Worm (Caenorhabditis elegans) whole organism, L4/young adult: ENCODE results near the gene ptp-2.
"Not testable (repeated sequence)": the region's sequence is repeated elsewhere in the genome, so short reads cannot be mapped to it uniquely, and the experiment has no call there.

Source experiments
- W03F9.2 ChIP-seq: fragments of 150-350 bp; optimal IDR thresholded peaks from 2 replicates; lab custom pipeline; 2014; ENCODE audit warnings: missing biosample characterization, missing genetic modification characterization
- dao-5 ChIP-seq: sonication (generic microtip); optimal IDR thresholded peaks from 2 replicates; lab custom pipeline; 2016; ENCODE audit warnings: missing genotype, missing genetic modification characterization, moderate library complexity, missing compliant biosample characterization
- him-1 ChIP-seq: sonication (generic microtip); optimal IDR thresholded peaks from 2 replicates; lab custom pipeline; 2016; ENCODE audit warnings: missing genotype, missing genetic modification reagents, missing genetic modification characterization, missing compliant biosample characterization

The ptp-2 gene

DNA sequence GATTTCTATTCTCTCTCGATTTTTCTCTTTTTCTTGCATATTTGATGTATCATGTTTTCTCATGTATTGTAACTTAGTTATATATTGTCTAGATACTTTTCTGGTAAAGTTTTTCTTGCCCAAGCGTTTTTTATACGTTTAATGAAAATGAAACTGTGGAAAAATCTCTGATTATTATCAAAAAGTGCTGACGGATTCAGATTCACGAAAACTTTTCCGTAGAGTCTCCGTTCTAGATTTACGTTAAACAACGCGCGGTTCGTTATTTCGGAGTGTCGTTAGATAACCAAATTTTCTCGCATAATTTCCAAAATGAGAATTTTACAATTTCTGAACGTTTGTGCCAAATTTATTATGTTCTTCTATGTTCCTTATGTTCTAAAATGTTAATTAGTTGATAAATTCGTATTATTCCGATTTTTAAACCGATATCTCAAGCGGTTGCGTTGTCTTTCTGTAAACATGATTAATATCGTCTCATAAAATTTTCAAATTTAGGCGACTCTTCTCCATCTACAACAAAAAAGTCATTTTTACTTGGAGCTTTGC, at the start of gene ptp-2:
ptp-2 (plus strand) TSS at position 499 of the 549 bp plus-strand sequence.
- TF ChIP-seq W03F9.2 (tag; lab: Kevin White, UChicago) (peak; percentile 36), dao-5 (tag; lab: Kevin White, UChicago) (no peak), him-1 (tag; lab: Kevin White, UChicago) (no peak)

- TF ChIP-seq him-1 (tag; lab: Kevin White, UChicago): no peak
Measured at ce11 chrII:5871508-5871907, 46.9 kb upstream of the ptp-2 start.

DNA sequence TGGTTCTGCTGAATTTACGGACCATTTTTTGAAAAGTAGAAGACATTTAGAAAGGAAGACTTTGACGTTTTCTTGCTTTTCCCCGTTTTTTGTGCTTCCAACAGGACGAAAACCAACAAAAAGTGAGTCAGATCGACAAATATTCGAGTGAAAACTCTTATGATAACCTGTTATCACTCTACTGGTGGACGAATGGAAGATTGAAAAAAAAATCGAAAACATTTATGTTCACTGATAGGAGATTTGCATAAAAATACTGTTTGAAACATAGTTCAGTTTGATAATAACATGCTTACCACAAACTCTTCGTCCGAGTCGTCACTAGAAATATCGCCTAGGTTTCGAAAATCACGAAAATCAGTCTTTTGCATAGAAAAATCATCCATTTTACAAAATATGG, 46.0 kb upstream of the ptp-2 start:
- TF ChIP-seq W03F9.2 (tag; lab: Kevin White, UChicago) (no peak), dao-5 (tag; lab: Kevin White, UChicago) (no peak), him-1 (tag; lab: Kevin White, UChicago) (no peak)

DNA sequence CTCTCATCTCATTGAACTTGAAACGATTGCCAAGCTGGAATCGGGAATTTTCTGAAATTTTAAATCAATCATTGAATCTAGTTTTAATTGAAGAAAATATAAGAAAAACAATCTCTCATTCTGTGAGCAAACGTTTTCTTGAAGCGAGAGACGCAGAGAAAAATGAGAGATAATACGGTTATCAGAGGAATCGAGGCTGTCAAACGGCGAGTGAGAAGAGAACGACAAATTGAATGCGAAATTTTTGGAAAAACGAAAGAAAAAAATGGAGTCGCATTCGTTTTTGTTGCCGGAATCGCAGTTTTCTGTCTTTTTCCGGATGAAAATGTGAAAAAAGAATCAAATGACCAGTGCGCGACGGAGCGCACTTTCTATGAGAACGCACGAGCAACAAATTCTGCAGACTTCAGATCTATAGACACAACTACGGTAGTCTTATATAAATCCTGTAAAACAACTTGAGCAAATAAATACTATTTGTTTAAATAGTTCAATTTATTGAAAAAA, 44.8 kb upstream of the ptp-2 start, which contains the start of gene tex-2:
tex-2 (minus strand) TSS at position 51 of the 507 bp plus-strand sequence.
- TF ChIP-seq W03F9.2 (tag; lab: Kevin White, UChicago) (peak; percentile 23), him-1 (tag; lab: Kevin White, UChicago) (no peak)

ce11 chrII:5874130-5874529, 44.3 kb upstream of the ptp-2 start:
- TF ChIP-seq dao-5 (tag; lab: Kevin White, UChicago) (no peak), him-1 (tag; lab: Kevin White, UChicago) (no peak), W03F9.2 (tag; lab: Kevin White, UChicago) (no peak)

DNA sequence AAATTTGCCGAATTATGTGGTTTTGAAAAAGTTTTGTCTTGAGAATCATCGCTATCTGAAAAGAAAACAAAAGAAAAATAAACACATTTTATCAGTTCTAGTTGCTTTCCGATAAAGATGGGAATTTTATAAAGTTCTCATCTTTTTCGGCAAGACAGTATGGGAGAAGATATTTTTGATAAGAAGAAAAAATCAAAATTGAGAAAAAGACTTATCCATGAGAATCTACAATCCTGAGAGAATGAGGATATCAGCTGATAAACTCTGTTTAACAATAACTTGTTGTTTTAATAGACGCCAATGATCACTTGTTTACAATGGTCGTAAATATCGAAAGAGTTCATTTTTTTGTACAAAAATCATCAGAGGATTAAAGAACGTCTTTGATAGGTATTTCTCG, 42.4 kb upstream of the ptp-2 start, which contains the start of gene F55C12.6:
F55C12.6 (minus strand) TSS at position 101 of the 400 bp plus-strand sequence.
- no peak for TF ChIP-seq him-1 (tag; lab: Kevin White, UChicago)
- TF ChIP-seq dao-5 (tag; lab: Kevin White, UChicago): no peak
- TF ChIP-seq W03F9.2 (tag; lab: Kevin White, UChicago): no peak

- TF ChIP-seq him-1, W03F9.2, dao-5 (tag; lab: Kevin White, UChicago): not testable (repeated sequence)
Measured at ce11 chrII:5876511-5876910, 41.9 kb upstream of the ptp-2 start, which contains the start of gene F55C12.2. Gene F55C12.2 (plus strand): TSS chrII:5876811.

- no peak for TF ChIP-seq him-1 (tag; lab: Kevin White, UChicago)
- TF ChIP-seq dao-5 (tag; lab: Kevin White, UChicago): no peak
- no peak for TF ChIP-seq W03F9.2 (tag; lab: Kevin White, UChicago)
Measured at ce11 chrII:5880677-5881076, 37.8 kb upstream of the ptp-2 start.

DNA sequence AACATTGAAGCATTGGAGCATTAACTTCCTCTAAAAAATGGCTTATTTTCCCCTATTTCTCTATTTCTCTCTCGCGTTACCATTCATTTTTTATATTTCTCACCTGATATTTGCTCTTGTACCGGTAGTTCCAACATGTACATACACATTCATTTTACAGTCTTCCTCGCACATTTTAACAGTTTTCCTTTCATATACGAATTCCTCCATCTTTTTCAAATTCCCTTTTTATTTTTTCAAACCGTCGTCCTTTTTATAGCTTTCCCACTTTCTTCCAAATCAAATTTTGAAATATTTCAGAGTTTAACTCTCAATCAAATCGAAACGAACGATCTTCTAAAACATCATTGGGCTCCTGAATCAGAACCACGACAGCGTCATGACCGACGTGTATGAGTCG, 34.2 kb upstream of the ptp-2 start, which contains the start of gene rfip-1:
rfip-1 (plus strand) TSS at position 301 of the 400 bp plus-strand sequence.
- no peak for TF ChIP-seq him-1 (tag; lab: Kevin White, UChicago)
- TF ChIP-seq dao-5 (tag; lab: Kevin White, UChicago): no peak
- TF ChIP-seq W03F9.2 (tag; lab: Kevin White, UChicago): no peak

- TF ChIP-seq dao-5 (tag; lab: Kevin White, UChicago) (no peak), him-1 (tag; lab: Kevin White, UChicago) (no peak), W03F9.2 (tag; lab: Kevin White, UChicago) (no peak)
Measured at ce11 chrII:5885966-5886621, 32.4 kb upstream of the ptp-2 start.

- no peak for TF ChIP-seq W03F9.2 (tag; lab: Kevin White, UChicago)
- no peak for TF ChIP-seq dao-5 (tag; lab: Kevin White, UChicago)
- TF ChIP-seq him-1 (tag; lab: Kevin White, UChicago): no peak
Measured at ce11 chrII:5889417-5890139, 28.9 kb upstream of the ptp-2 start.

ce11 chrII:5892813-5893212, 25.6 kb upstream of the ptp-2 start:
- TF ChIP-seq W03F9.2 (tag; lab: Kevin White, UChicago) (no peak), dao-5 (tag; lab: Kevin White, UChicago) (no peak), him-1 (tag; lab: Kevin White, UChicago) (no peak)

ce11 chrII:5895870-5896269, 22.6 kb upstream of the ptp-2 start, which contains the start of gene F59G1.4:
Gene F59G1.4 (plus strand): TSS chrII:5896170.
- TF ChIP-seq him-1 (tag; lab: Kevin White, UChicago) (no peak), W03F9.2 (tag; lab: Kevin White, UChicago) (no peak), dao-5 (tag; lab: Kevin White, UChicago) (no peak)
